Worm (Caenorhabditis elegans) whole organism, early embryonic: ENCODE measurements around the gene C11E4.6.

Experiments used
- aly-1 ChIP-seq: sonication (generic microtip); optimal IDR thresholded peaks from 2 replicates; lab custom pipeline; 2016; ENCODE audit warnings: missing genetic modification characterization, missing compliant biosample characterization
- ets-7 ChIP-seq: sonication (generic microtip); optimal IDR thresholded peaks from 2 replicates; lab custom pipeline; 2016; ENCODE audit warnings: missing genotype, missing genetic modification characterization, missing compliant biosample characterization
- hmg-4 ChIP-seq: fragments of 200-800 bp; sonication (Bioruptor generic); optimal IDR thresholded peaks from 2 replicates; lab custom pipeline; 2018; ENCODE audit warnings: mild to moderate bottlenecking, missing genetic modification characterization, missing compliant biosample characterization

ce11 chrX:9565881-9566280 lies 44.5 kb upstream of the C11E4.6 start, which contains the start of gene moc-5:
- TF ChIP-seq aly-1 (tag; lab: Kevin White, UChicago) (no peak), hmg-4 (GFP tag; lab: Kevin White, UChicago) (no peak), ets-7 (tag; lab: Kevin White, UChicago) (no peak)
